Worm (Caenorhabditis elegans): ENCODE measurements around the gene B0563.18.

The B0563.18 gene

ce11 chrX:9172278-9172677 lies at the start of gene B0563.18:
TSS of gene B0563.18 (plus strand) at chrX:9172578.
- no peak for TF ChIP-seq unc-62 (GFP tag; optimal IDR thresholded peaks at IDR 0.05)

- no peak for TF ChIP-seq unc-62 (GFP tag; optimal IDR thresholded peaks at IDR 0.05)
Observed at ce11 chrX:9137402-9137801, 35.0 kb upstream of the B0563.18 start, which contains the start of gene B0563.6. TSS of gene B0563.6 (plus strand) at chrX:9137702.

DNA sequence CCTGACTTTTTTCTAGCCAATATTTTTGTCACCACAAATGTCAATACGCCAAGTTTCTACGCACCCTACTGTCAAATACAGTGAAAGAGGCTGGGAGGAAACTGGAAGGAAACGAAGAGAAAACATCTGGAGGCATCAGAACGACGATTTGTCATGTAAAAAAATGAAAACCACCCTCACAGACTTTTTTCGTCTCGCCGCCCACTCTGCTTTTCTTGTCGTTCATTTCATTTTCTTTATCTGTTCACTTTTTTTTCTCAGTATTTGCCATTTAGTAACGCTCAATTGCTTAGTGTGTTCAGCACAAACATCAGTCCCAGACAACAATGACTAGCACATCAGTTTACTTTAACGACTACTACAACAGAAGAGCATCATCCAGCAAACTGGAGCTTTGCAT lies 26.5 kb upstream of the B0563.18 start, which contains the start of gene B0563.5:
Gene B0563.5, plus strand, starts transcription at position 301 of the 400 bp plus-strand sequence.
- no peak for TF ChIP-seq unc-62 (GFP tag; optimal IDR thresholded peaks at IDR 0.05)

ce11 chrX:9146953-9147352 lies 25.4 kb upstream of the B0563.18 start:
- TF ChIP-seq unc-62 (GFP tag; optimal IDR thresholded peaks at IDR 0.05), result no peak

DNA sequence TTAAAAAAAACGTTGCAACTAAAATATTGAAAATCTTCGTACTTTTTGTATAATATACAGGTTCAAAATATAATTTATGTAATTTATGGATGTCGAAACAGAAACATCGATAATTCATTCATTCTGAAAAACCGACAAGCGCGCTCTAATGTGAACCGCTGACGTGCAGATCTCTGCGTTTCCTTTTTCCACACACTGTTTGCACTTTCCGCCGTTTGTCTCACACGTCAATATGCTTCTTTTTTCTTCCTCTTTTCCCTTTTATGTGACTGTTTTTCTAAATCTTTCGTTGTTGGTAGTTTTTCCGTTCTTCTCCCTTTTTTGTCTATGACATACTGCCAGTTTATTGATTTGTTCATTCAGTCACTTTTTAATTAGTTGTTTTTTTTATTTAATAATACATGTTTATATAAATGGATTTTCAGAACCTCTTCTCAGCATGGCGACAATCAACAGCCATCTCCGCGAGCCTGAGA lies 22.1 kb upstream of the B0563.18 start, which contains the start of gene tmbi-4:
Gene tmbi-4, plus strand, starts transcription at position 426 of the 476 bp plus-strand sequence.
- TF ChIP-seq unc-62 (GFP tag; optimal IDR thresholded peaks at IDR 0.05), result no peak

DNA sequence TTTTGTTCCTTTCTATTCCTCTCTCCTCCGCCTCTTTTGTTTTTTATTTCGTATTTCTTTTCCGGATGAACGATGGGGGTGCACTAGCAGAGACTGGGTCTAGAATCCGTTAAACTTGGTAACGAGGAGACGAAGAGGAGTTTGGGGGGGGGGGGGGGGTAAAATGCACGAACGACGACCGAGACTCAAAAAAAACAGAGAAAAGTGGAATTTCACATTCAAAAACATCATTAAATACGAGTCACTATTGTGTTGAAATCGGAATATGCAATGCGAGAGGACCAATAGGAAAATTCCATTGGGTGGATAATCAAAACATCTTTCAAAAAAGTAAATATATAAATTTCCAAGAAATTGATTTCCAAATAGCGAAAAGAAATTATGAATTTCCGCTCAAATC lies 18.2 kb upstream of the B0563.18 start, which contains the start of gene B0563.7:
Gene B0563.7, minus strand, starts transcription at position 101 of the 400 bp plus-strand sequence.
- no peak for TF ChIP-seq unc-62 (GFP tag; optimal IDR thresholded peaks at IDR 0.05)

DNA sequence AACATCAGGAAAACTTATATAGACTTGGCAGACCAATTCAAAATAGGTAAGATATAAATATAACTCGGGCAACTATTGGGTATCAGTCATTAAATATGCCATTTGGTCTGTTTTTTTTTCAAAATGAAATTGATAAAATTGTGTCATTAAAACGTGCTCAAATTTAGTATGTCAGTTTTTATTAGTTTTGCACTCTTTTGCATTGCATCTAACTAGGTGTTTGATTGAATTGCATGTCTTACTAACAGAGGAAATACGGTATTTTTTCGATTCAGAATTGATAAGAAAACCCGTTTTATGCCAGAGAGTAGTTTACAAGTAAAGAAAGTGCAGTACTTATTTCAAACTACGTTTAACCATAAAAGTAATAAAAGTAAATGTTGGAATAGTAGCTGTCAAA lies 16.6 kb upstream of the B0563.18 start:
- no peak for TF ChIP-seq unc-62 (GFP tag; optimal IDR thresholded peaks at IDR 0.05)

DNA sequence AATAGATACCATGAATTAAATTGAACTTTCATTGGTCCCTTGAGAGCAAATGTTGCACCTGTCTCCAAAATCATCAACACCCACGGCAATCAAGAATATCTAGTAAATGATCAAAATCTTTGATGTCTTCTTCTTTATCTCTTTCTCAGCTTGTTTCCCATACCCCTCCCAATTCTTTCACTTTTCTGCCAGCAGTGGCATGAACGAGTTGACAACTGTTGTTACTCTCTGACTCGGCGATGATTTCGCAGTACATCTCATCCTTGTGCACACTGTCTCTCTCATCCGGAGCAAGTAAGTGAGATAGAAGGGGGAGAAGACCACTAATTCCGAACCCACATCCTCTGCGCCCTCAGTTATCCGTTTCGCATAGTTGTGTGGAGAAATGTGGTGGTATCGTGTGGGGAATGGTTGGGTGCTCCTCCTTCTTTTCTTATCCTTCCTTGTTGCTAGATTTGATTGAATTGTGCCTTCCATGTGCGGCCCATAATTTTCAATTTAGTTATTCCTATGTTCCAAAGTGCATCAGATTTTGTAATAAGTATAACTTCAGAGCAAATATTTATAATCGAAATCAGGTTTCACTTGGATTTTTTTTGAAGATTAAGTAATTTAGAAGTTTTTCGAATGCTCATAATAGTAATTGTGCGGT lies 11.0 kb upstream of the B0563.18 start:
- no peak for TF ChIP-seq unc-62 (GFP tag; optimal IDR thresholded peaks at IDR 0.05)

DNA sequence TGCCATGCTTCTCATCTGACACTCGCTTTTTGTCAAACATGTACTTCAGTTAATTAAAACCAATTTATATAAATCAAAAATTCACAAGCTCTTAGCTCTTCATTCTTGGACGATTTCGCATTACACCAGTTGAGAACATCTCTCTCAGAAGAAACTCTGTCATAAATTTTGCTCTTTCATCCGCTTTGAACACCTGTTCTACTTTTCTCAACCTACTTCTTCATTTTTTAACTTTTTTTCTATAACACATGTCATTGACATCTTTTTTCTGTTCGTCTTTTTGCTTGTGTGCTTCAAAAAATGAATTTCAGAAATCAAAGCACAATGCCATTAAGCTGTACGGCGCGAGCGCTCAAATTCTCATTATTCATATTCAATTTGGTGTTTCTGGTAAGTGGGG lies 9.5 kb upstream of the B0563.18 start, which contains the start of gene tsp-11:
Gene tsp-11, plus strand, starts transcription at position 301 of the 400 bp plus-strand sequence.
- TF ChIP-seq unc-62 (GFP tag; optimal IDR thresholded peaks at IDR 0.05), result no peak

- TF ChIP-seq unc-62 (GFP tag; optimal IDR thresholded peaks at IDR 0.05), result no peak
Observed at ce11 chrX:9166921-9167320, 5.5 kb upstream of the B0563.18 start, which contains the start of gene B0563.10. TSS of gene B0563.10 (minus strand) at chrX:9167245.

DNA sequence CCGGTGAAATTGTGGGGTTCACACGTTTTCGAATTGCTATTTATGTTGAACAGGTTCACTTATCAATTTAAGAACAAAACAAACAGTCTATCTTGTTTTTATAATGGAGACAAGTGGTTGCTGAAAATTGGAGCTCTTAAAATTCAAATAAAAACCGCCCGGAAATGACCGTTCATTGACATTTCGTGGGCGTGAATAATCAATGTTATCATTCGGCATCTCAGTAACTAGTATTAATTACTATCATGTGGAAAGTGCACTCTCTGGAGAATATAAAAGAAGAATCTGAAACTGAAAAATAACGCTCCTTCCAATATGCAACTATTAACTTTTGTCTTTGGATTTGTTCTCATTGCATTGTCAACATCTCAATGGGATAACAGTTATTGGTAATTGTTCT lies 4.1 kb upstream of the B0563.18 start, which contains the start of gene B0563.9:
Gene B0563.9, plus strand, starts transcription at position 301 of the 400 bp plus-strand sequence.
- TF ChIP-seq unc-62 (GFP tag; optimal IDR thresholded peaks at IDR 0.05), result no peak

DNA sequence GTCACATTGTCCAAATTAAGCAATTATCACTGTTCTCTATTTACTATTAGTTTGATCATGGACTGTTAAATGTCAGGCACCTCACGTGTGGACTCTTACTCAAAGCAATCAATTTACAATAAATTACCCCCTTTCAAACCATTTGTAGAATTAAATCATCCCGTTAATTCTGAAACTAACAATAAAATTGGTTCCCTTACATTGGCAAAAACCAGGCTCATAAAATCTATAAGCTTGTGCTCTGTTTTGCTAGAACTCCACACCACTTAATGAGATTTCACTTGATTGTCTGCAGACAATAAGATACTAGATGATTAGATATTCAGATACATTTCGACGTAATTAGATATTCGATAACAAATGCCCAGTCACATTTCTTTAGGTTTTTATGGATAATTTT lies 2.3 kb upstream of the B0563.18 start:
- TF ChIP-seq unc-62 (GFP tag; optimal IDR thresholded peaks at IDR 0.05), result no peak

DNA sequence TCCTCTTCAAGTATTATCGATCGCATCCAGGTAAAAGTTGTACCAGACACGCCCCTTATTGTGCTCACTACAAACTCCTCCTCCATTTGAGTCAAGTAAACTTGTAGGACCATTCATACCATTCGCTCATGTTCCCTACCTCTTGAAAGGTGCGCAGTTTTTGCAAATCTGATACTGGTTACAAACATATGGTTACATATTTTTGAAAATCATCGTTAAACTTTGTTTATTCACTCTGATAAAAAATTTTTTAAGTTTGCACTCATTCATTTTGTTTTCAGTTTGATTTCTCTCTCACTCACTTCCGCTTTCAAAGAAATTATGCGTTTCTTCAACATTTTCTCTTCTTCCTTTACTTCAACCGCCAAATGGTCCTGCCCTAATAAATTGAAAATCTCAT lies 1.1 kb upstream of the B0563.18 start, which contains the start of gene B0563.1:
Gene B0563.1, plus strand, starts transcription at position 301 of the 400 bp plus-strand sequence.
- no peak for TF ChIP-seq unc-62 (GFP tag; optimal IDR thresholded peaks at IDR 0.05)

DNA sequence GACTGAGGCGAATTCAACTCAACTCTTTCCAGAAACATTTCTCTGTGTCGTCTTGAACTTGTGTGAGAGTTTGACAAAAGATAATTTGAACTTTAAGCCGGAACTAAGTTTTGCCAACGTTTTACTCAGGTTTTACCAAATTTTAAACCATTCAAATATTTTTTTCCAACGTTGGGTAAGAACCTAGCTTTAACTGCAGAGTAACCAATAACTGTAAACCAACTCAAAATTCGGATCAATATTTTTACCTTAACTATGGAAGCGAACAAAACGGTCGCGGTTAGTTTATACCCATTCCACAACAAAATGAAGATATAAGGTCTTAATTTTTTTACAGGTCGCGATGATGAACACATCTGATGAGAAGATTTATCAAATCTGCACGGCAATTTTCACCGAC lies 355 bp downstream of the B0563.18 start:
- no peak for TF ChIP-seq unc-62 (GFP tag; optimal IDR thresholded peaks at IDR 0.05)

ce11 chrX:9174409-9174808 lies 2.0 kb downstream of the B0563.18 start, which contains the start of gene B0563.8:
TSS of gene B0563.8 (minus strand) at chrX:9174509.
- no peak for TF ChIP-seq unc-62 (GFP tag; optimal IDR thresholded peaks at IDR 0.05)

ce11 chrX:9180823-9181222 lies 8.4 kb downstream of the B0563.18 start, which contains the start of gene Y81B9A.4:
TSS of gene Y81B9A.4 (minus strand) at chrX:9180923.
- no peak for TF ChIP-seq unc-62 (GFP tag; optimal IDR thresholded peaks at IDR 0.05)

ce11 chrX:9182140-9182539 lies 9.8 kb downstream of the B0563.18 start, which contains the start of gene Y81B9A.3:
TSS of gene Y81B9A.3 (plus strand) at chrX:9182440.
- TF ChIP-seq unc-62 (GFP tag; optimal IDR thresholded peaks at IDR 0.05), result no peak
